Fruit fly (Drosophila melanogaster) whole organism, embryonic: ENCODE data around the gene CG12620.

Experiments used
- Blimp-1 ChIP-seq: fragments of 200-800 bp; sonication (Bioruptor generic); optimal IDR thresholded peaks from 3 replicates; lab custom pipeline; 2018; ENCODE audit warnings: missing biosample characterization, missing genetic modification characterization, mild to moderate bottlenecking, moderate library complexity, missing genetic modification reagents
- CG10321 ChIP-seq: fragments of 200-800 bp; sonication (Bioruptor generic); IDR thresholded peaks from 2 replicates; pipeline ENCODE4 v1.3.6; 2022; ENCODE audit warnings: missing biosample characterization, missing genetic modification characterization
- CG11456 ChIP-seq: fragments of 200-800 bp; sonication (Bioruptor generic); IDR thresholded peaks from 3 replicates; pipeline ENCODE4 v1.3.6; 2022; ENCODE audit warnings: missing biosample characterization, missing genetic modification characterization
- CG11560 ChIP-seq: fragments of 200-800 bp; sonication (Bioruptor generic); IDR thresholded peaks from 3 replicates; pipeline ENCODE4 v1.3.6; 2022; ENCODE audit warnings: missing biosample characterization, missing genetic modification characterization
- CG13894 ChIP-seq: fragments of 200-800 bp; sonication (Bioruptor generic); optimal IDR thresholded peaks from 3 replicates; lab custom pipeline; 2018; ENCODE audit warnings: missing biosample characterization, mild to moderate bottlenecking, missing genetic modification characterization, moderate library complexity
- CG15011 ChIP-seq: fragments of 200-800 bp; sonication (Bioruptor generic); optimal IDR thresholded peaks from 3 replicates; lab custom pipeline; 2018; ENCODE audit warnings: missing biosample characterization, mild to moderate bottlenecking, missing genetic modification characterization
- CG15479 ChIP-seq: fragments of 200-800 bp; sonication (Bioruptor generic); optimal IDR thresholded peaks from 3 replicates; lab custom pipeline; 2019; ENCODE audit warnings: missing biosample characterization, mild to moderate bottlenecking, missing genetic modification characterization, moderate library complexity
- CG1602 ChIP-seq: fragments of 200-800 bp; sonication (Bioruptor generic); optimal IDR thresholded peaks from 3 replicates; lab custom pipeline; 2016; ENCODE audit warnings: missing biosample characterization, missing genetic modification characterization
- CG17328 ChIP-seq: fragments of 200-800 bp; sonication (Bioruptor generic); IDR thresholded peaks from 2 replicates; pipeline ENCODE4 v1.3.6; 2022; ENCODE audit warnings: missing biosample characterization, missing genetic modification characterization
- CG31224 ChIP-seq: fragments of 200-800 bp; sonication (Bioruptor generic); IDR thresholded peaks from 2 replicates; pipeline ENCODE4 v1.3.6; 2022; ENCODE audit warnings: missing biosample characterization, missing genetic modification characterization
- CG32767 ChIP-seq: fragments of 200-800 bp; sonication (Bioruptor generic); IDR thresholded peaks from 2 replicates; pipeline ENCODE4 v1.3.6; 2022; ENCODE audit warnings: missing biosample characterization, missing genetic modification characterization
- CG34224 ChIP-seq: fragments of 200-800 bp; sonication (Bioruptor generic); IDR thresholded peaks from 3 replicates; pipeline ENCODE4 v1.3.6; 2022; ENCODE audit warnings: missing biosample characterization, missing genetic modification characterization; ENCODE audit not compliant: partially characterized antibody
- CG6791 ChIP-seq: fragments of 200-800 bp; sonication (Bioruptor generic); IDR thresholded peaks from 3 replicates; pipeline ENCODE4 v1.3.6; 2022; ENCODE audit warnings: missing biosample characterization, missing genetic modification characterization; ENCODE audit not compliant: partially characterized antibody
- CTCF ChIP-seq: fragments of 200-800 bp; sonication (Bioruptor generic); optimal IDR thresholded peaks from 2 replicates; lab custom pipeline; 2017; ENCODE audit warnings: missing biosample characterization, mild to moderate bottlenecking, missing genetic modification characterization, moderate library complexity
- CkIIα-i1 ChIP-seq: fragments of 200-800 bp; sonication (Bioruptor generic); IDR thresholded peaks from 2 replicates; pipeline ENCODE4 v1.3.6; 2022; ENCODE audit warnings: missing biosample characterization, missing genetic modification characterization
- Dfd ChIP-seq, 2 experiments: fragments of >200 bp; optimal IDR thresholded peaks; 2 replicates each; lab custom pipeline; 2017; ENCODE audit warnings: missing biosample characterization in 2 of 2, missing genetic modification characterization in 2 of 2
- Dip3 ChIP-seq: fragments of 200-800 bp; sonication (Bioruptor generic); optimal IDR thresholded peaks from 3 replicates; lab custom pipeline; 2016; ENCODE audit warnings: missing biosample characterization, missing genetic modification characterization
- Ets65A ChIP-seq: fragments of 200-800 bp; sonication (Bioruptor generic); peaks from one replicate; lab custom pipeline; 2016; ENCODE audit warnings: missing biosample characterization, missing genetic modification characterization
- HLH4C ChIP-seq: fragments of 200-800 bp; sonication (Bioruptor generic); IDR thresholded peaks from 3 replicates; pipeline ENCODE4 v1.3.6; 2022; ENCODE audit warnings: missing biosample characterization, missing genetic modification characterization; ENCODE audit not compliant: partially characterized antibody
- Hr39 ChIP-seq: fragments of >200 bp; optimal IDR thresholded peaks from 2 replicates; lab custom pipeline; 2017
- MESR4 ChIP-seq: fragments of 200-800 bp; sonication (Bioruptor generic); optimal IDR thresholded peaks from 2 replicates; lab custom pipeline; 2018; ENCODE audit warnings: missing biosample characterization, mild to moderate bottlenecking, missing genetic modification characterization, moderate library complexity
- Neu2 ChIP-seq: fragments of 200-800 bp; sonication (Bioruptor generic); optimal IDR thresholded peaks from 3 replicates; lab custom pipeline; 2016; ENCODE audit warnings: missing biosample characterization, missing genetic modification characterization, borderline replicate concordance
- Stat92E ChIP-seq, 3 experiments: fragments of >200 bp in 2 of 3; fragments of 200-800 bp in 1 of 3; sonication (Bioruptor generic) in 1 of 3; optimal IDR thresholded peaks; 2 replicates each; lab custom pipeline; 2017 to 2019; ENCODE audit warnings: missing biosample characterization in 3 of 3, missing genetic modification characterization in 3 of 3, mild to moderate bottlenecking in 1 of 3, moderate library complexity in 1 of 3
- az2 ChIP-seq: fragments of 200-800 bp; sonication (Bioruptor generic); optimal IDR thresholded peaks from 3 replicates; lab custom pipeline; 2016; ENCODE audit warnings: missing biosample characterization, missing genetic modification characterization
- chm ChIP-seq: fragments of 200-800 bp; sonication (Bioruptor generic); IDR thresholded peaks from 2 replicates; pipeline ENCODE4 v1.3.6; 2022; ENCODE audit warnings: missing biosample characterization, missing genetic modification characterization
- h ChIP-seq: fragments of >200 bp; optimal IDR thresholded peaks from 2 replicates; lab custom pipeline; 2017
- lola ChIP-seq, 3 experiments: fragments of >200 bp in 2 of 3; fragments of 200-800 bp in 1 of 3; sonication (Bioruptor generic) in 1 of 3; optimal IDR thresholded peaks; 2 replicates each; lab custom pipeline; 2017 to 2019; ENCODE audit warnings: missing biosample characterization in 3 of 3, missing genetic modification characterization in 3 of 3, mild to moderate bottlenecking in 1 of 3, moderate library complexity in 1 of 3
- repo ChIP-seq: fragments of 200-800 bp; sonication (Bioruptor generic); optimal IDR thresholded peaks from 2 replicates; lab custom pipeline; 2016; ENCODE audit warnings: missing biosample characterization, missing genetic modification characterization
- sob ChIP-seq: fragments of 200-800 bp; sonication (Bioruptor generic); IDR thresholded peaks from 2 replicates; pipeline ENCODE4 v1.3.6; 2022; ENCODE audit warnings: missing biosample characterization, missing genetic modification characterization
- unpg ChIP-seq: fragments of 200-800 bp; sonication (Bioruptor generic); optimal IDR thresholded peaks from 3 replicates; lab custom pipeline; 2018; ENCODE audit warnings: missing biosample characterization, mild to moderate bottlenecking, missing genetic modification characterization, moderate library complexity

Gene CG12620

DNA sequence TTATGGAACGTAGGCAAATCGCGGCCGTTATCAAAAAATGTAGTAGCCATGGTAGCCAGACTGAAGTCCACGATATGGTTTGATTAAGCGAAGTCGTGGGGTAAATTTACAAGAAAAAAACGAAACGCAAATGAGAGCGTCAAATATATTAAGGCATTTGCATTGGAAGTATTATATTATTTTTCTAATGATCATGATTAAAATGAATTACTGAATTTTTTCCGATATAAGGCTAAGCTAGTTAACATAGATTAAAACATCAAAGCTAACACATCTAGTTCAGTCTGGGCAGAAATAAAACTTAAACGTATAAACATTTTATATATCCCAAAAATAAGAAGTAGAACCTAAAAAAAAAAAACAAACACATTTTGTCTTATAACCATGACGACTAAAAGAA lies at the start of gene CG12620:
TSS of gene CG12620 (plus strand) at position 301 of the 400 bp plus-strand sequence.
- TF ChIP-seq h (lab: Kevin White, UChicago): no peak
- no peak for TF ChIP-seq CG32767 (GFP tag; lab: Robert Waterston, UW)
- no peak for TF ChIP-seq CG6791 (GFP tag; lab: Robert Waterston, UW)
- no peak for TF ChIP-seq CG31224 (GFP tag; lab: Robert Waterston, UW)

DNA sequence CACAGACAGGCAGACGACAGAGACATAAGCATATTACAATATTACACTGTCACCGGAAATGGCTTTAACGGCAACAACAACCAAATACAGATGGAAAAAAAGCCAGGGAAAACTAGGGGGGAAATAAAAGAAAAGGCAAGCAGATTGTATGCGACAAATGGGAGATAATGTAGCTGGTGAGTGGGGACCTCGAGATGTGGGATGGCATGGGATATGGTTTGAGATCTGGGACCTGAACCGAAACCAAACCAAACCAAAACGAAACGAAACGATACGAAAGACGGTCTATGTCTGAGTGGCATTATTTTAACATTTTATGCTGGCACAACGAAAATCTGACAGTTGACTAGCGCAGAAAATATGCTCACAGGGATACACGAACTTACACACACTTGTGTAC lies 46.2 kb upstream of the CG12620 start:
- TF ChIP-seq Blimp-1 (no peak), Neu2 (GFP tag; lab: Kevin White, UChicago) (no peak), sob (GFP tag; lab: Robert Waterston, UW) (no peak), Stat92E (GFP tag; optimal IDR thresholded peaks at IDR 0.05; lab: Kevin White, UChicago) (no peak), Hr39 (lab: Kevin White, UChicago) (no peak), CG13894 (tag; lab: Kevin White, UChicago) (peak; percentile 99)

dm6 chr2L:17048181-17048580 lies 39.3 kb upstream of the CG12620 start, which contains the start of gene CG15136:
TSS of gene CG15136 (minus strand) at chr2L:17048281.
- TF ChIP-seq repo (GFP tag; lab: Kevin White, UChicago): no peak
- no peak for TF ChIP-seq lola (GFP tag; optimal IDR thresholded peaks at IDR 0.05; lab: Kevin White, UChicago)
- no peak for TF ChIP-seq CG15011 (GFP tag; lab: Kevin White, UChicago)
- TF ChIP-seq CG10321 (GFP tag; lab: Robert Waterston, UW): no peak
- no peak for TF ChIP-seq MESR4 (GFP tag; lab: Kevin White, UChicago)
- no peak for TF ChIP-seq Blimp-1
- TF ChIP-seq chm (GFP tag; lab: Robert Waterston, UW): no peak

DNA sequence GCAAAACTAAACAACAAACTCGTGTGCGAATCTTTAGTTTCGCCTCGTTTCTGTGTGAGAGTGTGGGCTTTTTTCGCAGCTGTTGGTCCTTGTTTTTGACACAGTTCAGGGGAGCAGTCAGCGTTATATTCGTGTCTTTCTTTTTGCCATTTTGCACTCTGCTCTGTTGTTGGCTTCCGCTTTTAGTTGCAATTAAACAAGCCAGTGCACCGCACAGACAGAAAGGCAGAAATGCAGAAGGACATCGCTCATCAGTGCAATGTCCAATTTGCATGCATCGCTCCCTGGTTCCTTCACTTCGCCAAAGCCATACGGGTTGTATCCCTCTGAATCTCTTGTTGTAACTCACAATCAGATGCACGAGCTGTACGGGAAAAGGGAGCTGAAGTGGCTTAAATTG lies 35.6 kb upstream of the CG12620 start:
- TF ChIP-seq CG11456 (0 out of 3 replicates have a peak, but pooled peaks have one; percentile 51), Ets65A (GFP tag; lab: Kevin White, UChicago) (peak; percentile 56), CG1602 (GFP tag; lab: Kevin White, UChicago) (no peak)
- TF ChIP-seq, all 482 proteins: peak for 2

DNA sequence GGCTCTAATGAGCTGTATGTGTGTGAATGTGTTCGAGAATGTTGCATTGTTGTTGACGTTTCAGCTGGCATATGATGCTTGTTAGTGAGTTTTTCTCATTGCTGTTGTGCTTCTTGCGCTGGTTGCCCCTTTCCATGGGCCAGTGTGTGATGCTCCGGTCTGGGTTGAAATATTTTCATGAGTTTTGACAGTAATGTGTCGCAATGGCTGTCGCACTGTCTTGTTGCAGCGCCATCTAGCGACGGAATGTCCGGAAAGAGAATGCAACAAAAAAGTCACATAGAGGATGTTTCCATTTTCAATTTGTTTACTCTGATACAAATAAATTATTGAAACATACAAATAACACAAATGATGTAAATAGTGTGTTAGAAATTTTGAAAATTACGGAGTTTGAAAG lies 5.3 kb downstream of the CG12620 start:
- TF ChIP-seq CG15479 (GFP tag; lab: Kevin White, UChicago) (no peak), CkIIα-i1 (no peak), CTCF (GFP tag; lab: Kevin White, UChicago) (peak; percentile 63), CG11456 (0 out of 3 replicates have a peak, but pooled peaks have one; percentile 10), Dfd (GFP tag; optimal IDR thresholded peaks at IDR 0.05; lab: Kevin White, UChicago) (no peak), HLH4C (GFP tag; lab: Robert Waterston, UW) (no peak), CG34224 (GFP tag; lab: Robert Waterston, UW) (no peak), CG11560 (tag; lab: Robert Waterston, UW) (no peak), unpg (GFP tag; lab: Kevin White, UChicago) (no peak), az2 (GFP tag; lab: Kevin White, UChicago) (no peak), Ets65A (GFP tag; lab: Kevin White, UChicago) (peak; percentile 70)

dm6 chr2L:17125861-17126260 lies 38.4 kb downstream of the CG12620 start, which contains the start of gene CG31784:
TSS of gene CG31784 (minus strand) at chr2L:17125961.
- TF ChIP-seq Dip3 (GFP tag; lab: Kevin White, UChicago) (no peak), CG17328 (GFP tag; lab: Robert Waterston, UW) (no peak)
